Worm (Caenorhabditis elegans) whole organism, early embryonic: ENCODE results near the gene cyp-13A6.

Experiments used
- B0310.2 ChIP-seq: sonication (generic microtip); optimal IDR thresholded peaks from 2 replicates; lab custom pipeline; 2016; ENCODE audit warnings: mild to moderate bottlenecking, missing genetic modification characterization, missing compliant biosample characterization
- F13C5.2 ChIP-seq: sonication (generic microtip); optimal IDR thresholded peaks from 2 replicates; lab custom pipeline; 2017; ENCODE audit warnings: mild to moderate bottlenecking, missing genetic modification characterization, inconsistent platforms, missing compliant biosample characterization
- aly-1 ChIP-seq: sonication (generic microtip); optimal IDR thresholded peaks from 2 replicates; lab custom pipeline; 2016; ENCODE audit warnings: missing genetic modification characterization, missing compliant biosample characterization
- ama-1 ChIP-seq: fragments of 150-350 bp; optimal IDR thresholded peaks from 2 replicates; lab custom pipeline; 2014
- ceh-13 ChIP-seq: fragments of 200-800 bp; sonication (Bioruptor generic); optimal IDR thresholded peaks from 2 replicates; lab custom pipeline; 2018; ENCODE audit warnings: mild to moderate bottlenecking, missing genetic modification characterization, missing compliant biosample characterization
- ceh-36 ChIP-seq: sonication (generic microtip); optimal IDR thresholded peaks from 2 replicates; lab custom pipeline; 2016; ENCODE audit warnings: missing genetic modification characterization, inconsistent platforms, missing compliant biosample characterization
- ets-7 ChIP-seq: sonication (generic microtip); optimal IDR thresholded peaks from 2 replicates; lab custom pipeline; 2016; ENCODE audit warnings: missing genotype, missing genetic modification characterization, missing compliant biosample characterization
- flt-1 ChIP-seq: fragments of 200-800 bp; sonication (Bioruptor generic); IDR thresholded peaks from 2 replicates; pipeline ENCODE4 v1.3.6; 2022; ENCODE audit warnings: missing genetic modification characterization, missing compliant biosample characterization
- hmbx-1 ChIP-seq: sonication (generic microtip); optimal IDR thresholded peaks from 2 replicates; lab custom pipeline; 2016; ENCODE audit warnings: mild to moderate bottlenecking, missing genetic modification characterization, missing compliant biosample characterization
- hmg-4 ChIP-seq: fragments of 200-800 bp; sonication (Bioruptor generic); optimal IDR thresholded peaks from 2 replicates; lab custom pipeline; 2018; ENCODE audit warnings: mild to moderate bottlenecking, missing genetic modification characterization, missing compliant biosample characterization
- hnd-1 ChIP-seq: sonication (generic microtip); optimal IDR thresholded peaks from 2 replicates; lab custom pipeline; 2016; ENCODE audit warnings: missing genetic modification characterization, missing compliant biosample characterization
- pes-1 ChIP-seq: fragments of 200-800 bp; sonication (Bioruptor generic); IDR thresholded peaks from 2 replicates; pipeline ENCODE4 v1.3.6; 2022; ENCODE audit warnings: missing genetic modification reagents, missing genetic modification characterization, missing compliant biosample characterization
- scrt-1 ChIP-seq: fragments of 200-800 bp; sonication (Bioruptor generic); IDR thresholded peaks from 2 replicates; pipeline ENCODE4 v1.3.6; 2022; ENCODE audit warnings: missing genetic modification characterization, missing compliant biosample characterization
- sea-1 ChIP-seq: fragments of 200-800 bp; sonication (Bioruptor generic); conservative IDR thresholded peaks from 2 replicates; pipeline ENCODE4 v1.3.6; 2022; ENCODE audit warnings: missing genetic modification characterization, missing compliant biosample characterization
- tbx-11 ChIP-seq: fragments of 200-800 bp; sonication (Bioruptor generic); IDR thresholded peaks from 2 replicates; pipeline ENCODE4 v1.3.6; 2022; ENCODE audit warnings: missing genetic modification characterization, missing compliant biosample characterization
- tbx-37 ChIP-seq: fragments of 200-800 bp; sonication (Bioruptor generic); conservative IDR thresholded peaks from 2 replicates; pipeline ENCODE4 v1.3.6; 2022; ENCODE audit warnings: missing genetic modification reagents, missing genetic modification characterization, missing compliant biosample characterization
- tra-4 ChIP-seq: sonication (generic microtip); optimal IDR thresholded peaks from 2 replicates; lab custom pipeline; 2017; ENCODE audit warnings: missing genetic modification characterization, missing compliant biosample characterization

cyp-13A6 gene

ce11 chrII:9791185-9791584 is 11.4 kb downstream of the cyp-13A6 start:
- no peak for TF ChIP-seq hmbx-1
- no peak for TF ChIP-seq hnd-1 (tag; lab: Kevin White, UChicago)
- TF ChIP-seq ceh-36 (tag; lab: Kevin White, UChicago), result no peak
- no peak for TF ChIP-seq ama-1
- TF ChIP-seq aly-1 (tag; lab: Kevin White, UChicago), result no peak
- TF ChIP-seq hmg-4 (GFP tag; lab: Kevin White, UChicago), result no peak
- TF ChIP-seq F13C5.2, result no peak
- TF ChIP-seq pes-1 (GFP tag; lab: Robert Waterston, UW), result no peak
- TF ChIP-seq sea-1 (GFP tag; lab: Robert Waterston, UW), result no peak
- TF ChIP-seq flt-1, result no peak
- no peak for TF ChIP-seq tbx-37 (GFP tag; lab: Robert Waterston, UW)
- TF ChIP-seq tbx-11, result no peak
- TF ChIP-seq ceh-13 (GFP tag; lab: Kevin White, UChicago), result no peak
- TF ChIP-seq ets-7 (tag; lab: Kevin White, UChicago), result no peak

DNA sequence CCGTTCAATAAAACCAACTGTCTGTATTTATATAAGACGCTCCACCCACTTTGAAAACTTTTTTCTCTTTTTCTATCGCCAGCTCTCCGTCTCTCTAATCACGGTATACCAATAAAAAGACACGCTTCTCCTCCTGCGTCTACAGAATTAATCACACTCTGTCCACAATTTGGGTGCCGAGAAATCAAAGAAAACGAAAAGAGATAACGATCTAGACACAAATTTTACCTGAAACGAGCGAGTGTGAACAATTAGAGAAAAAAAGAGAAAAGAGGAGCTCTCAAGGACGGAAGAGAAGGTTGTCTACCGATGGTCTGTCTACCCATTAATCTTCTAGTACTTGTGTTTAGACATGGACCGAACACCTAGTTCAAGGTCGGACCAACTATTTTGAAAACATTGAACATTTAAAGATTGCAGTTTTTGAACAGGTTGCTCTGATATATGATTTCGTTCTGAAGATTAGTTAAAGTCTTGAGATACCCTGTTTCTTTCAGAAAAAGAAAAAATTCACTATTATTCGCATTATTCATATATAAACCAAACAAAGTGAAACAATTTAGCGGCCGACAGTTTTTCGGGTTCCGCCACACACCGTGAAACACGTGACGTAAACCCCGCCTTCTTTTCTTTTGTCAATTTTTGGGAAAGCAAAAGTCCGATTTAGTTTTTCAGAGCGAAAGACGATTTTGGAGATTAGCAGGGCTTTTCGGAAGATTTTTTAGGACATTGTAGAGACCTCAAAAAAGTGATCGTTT is 15.0 kb downstream of the cyp-13A6 start, which contains the start of gene cyp-13A2:
Gene cyp-13A2, minus strand, starts transcription at position 235 of the 758 bp plus-strand sequence.
- TF ChIP-seq pes-1 (GFP tag; lab: Robert Waterston, UW) (no peak), hnd-1 (tag; lab: Kevin White, UChicago) (no peak), tbx-11 (no peak), B0310.2 (tag; lab: Kevin White, UChicago) (no peak), F13C5.2 (no peak), tra-4 (tag; lab: Kevin White, UChicago) (no peak), ama-1 (no peak), ceh-36 (tag; lab: Kevin White, UChicago) (no peak), scrt-1 (GFP tag; lab: Robert Waterston, UW) (no peak), flt-1 (no peak), ets-7 (tag; lab: Kevin White, UChicago) (no peak), tbx-37 (GFP tag; lab: Robert Waterston, UW) (no peak), hmg-4 (GFP tag; lab: Kevin White, UChicago) (no peak), ceh-13 (GFP tag; lab: Kevin White, UChicago) (no peak), aly-1 (tag; lab: Kevin White, UChicago) (no peak), hmbx-1 (no peak), sea-1 (GFP tag; lab: Robert Waterston, UW) (no peak)

DNA sequence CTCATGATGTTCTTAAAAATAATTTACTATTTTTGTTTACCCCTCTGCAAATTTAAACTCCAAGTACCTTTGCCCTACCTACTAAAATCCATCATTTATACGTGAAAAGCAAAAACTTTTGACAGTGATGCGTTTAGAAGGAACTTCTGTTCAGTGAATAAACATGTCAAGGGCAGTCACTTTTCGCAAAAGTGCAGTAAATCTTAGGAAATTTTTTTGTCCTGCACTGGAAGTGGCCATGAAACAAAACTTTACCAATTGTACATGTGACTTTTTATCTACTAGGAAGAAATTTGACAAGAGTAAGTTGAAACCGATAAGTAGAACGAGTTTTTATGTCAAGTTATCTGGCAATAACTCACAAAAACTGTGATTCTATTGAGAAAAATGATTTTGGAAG is 16.4 kb downstream of the cyp-13A6 start:
- TF ChIP-seq tbx-37 (GFP tag; lab: Robert Waterston, UW), result no peak
- TF ChIP-seq ceh-36 (tag; lab: Kevin White, UChicago), result no peak
- TF ChIP-seq ama-1, result no peak
- TF ChIP-seq scrt-1 (GFP tag; lab: Robert Waterston, UW), result no peak
- no peak for TF ChIP-seq tra-4 (tag; lab: Kevin White, UChicago)
- TF ChIP-seq ets-7 (tag; lab: Kevin White, UChicago), result no peak
- TF ChIP-seq aly-1 (tag; lab: Kevin White, UChicago), result no peak
- no peak for TF ChIP-seq ceh-13 (GFP tag; lab: Kevin White, UChicago)
- TF ChIP-seq hnd-1 (tag; lab: Kevin White, UChicago), result no peak
- TF ChIP-seq flt-1, result no peak
- TF ChIP-seq hmbx-1, result no peak

ce11 chrII:9782337-9782736 is 20.3 kb downstream of the cyp-13A6 start, which contains the start of gene T10B9.14:
Gene T10B9.14, minus strand, starts transcription at chrII:9782437.
- TF ChIP-seq hnd-1 (tag; lab: Kevin White, UChicago) (no peak), sea-1 (GFP tag; lab: Robert Waterston, UW) (no peak), ama-1 (no peak), tbx-11 (no peak), hmbx-1 (no peak), tbx-37 (GFP tag; lab: Robert Waterston, UW) (no peak), B0310.2 (tag; lab: Kevin White, UChicago) (no peak), ceh-13 (GFP tag; lab: Kevin White, UChicago) (no peak), aly-1 (tag; lab: Kevin White, UChicago) (no peak), F13C5.2 (no peak)

DNA sequence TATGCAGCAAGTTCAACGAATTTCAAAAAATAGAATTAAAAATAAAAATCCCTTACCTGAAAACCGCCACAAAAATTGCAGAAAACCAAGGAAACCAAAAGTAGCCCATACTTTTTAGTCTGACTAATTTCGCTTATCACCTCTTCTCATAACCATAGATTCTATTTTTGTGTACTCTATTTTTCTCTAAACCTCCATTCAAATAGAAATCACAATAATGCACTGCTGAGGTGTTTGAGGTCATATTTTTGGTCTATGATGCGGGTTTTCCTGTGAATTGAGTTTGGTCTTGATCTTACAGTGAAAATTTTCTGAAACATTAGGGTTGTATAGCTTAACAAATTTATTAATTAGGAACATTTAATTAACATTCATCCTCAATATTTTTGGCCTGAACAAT is 20.8 kb downstream of the cyp-13A6 start, which contains the start of gene cyp-13A1:
Gene cyp-13A1, minus strand, starts transcription at position 156 of the 400 bp plus-strand sequence.
- no peak for TF ChIP-seq aly-1 (tag; lab: Kevin White, UChicago)
- no peak for TF ChIP-seq hnd-1 (tag; lab: Kevin White, UChicago)
- no peak for TF ChIP-seq ceh-36 (tag; lab: Kevin White, UChicago)
- no peak for TF ChIP-seq ceh-13 (GFP tag; lab: Kevin White, UChicago)
- no peak for TF ChIP-seq pes-1 (GFP tag; lab: Robert Waterston, UW)
- no peak for TF ChIP-seq B0310.2 (tag; lab: Kevin White, UChicago)
- TF ChIP-seq flt-1, result no peak
- no peak for TF ChIP-seq tbx-11
- no peak for TF ChIP-seq ama-1
- TF ChIP-seq tbx-37 (GFP tag; lab: Robert Waterston, UW), result no peak
- TF ChIP-seq scrt-1 (GFP tag; lab: Robert Waterston, UW), result no peak
- TF ChIP-seq hmbx-1, result no peak
- TF ChIP-seq F13C5.2, result no peak
- no peak for TF ChIP-seq tra-4 (tag; lab: Kevin White, UChicago)
- TF ChIP-seq ets-7 (tag; lab: Kevin White, UChicago), result no peak

- TF ChIP-seq tra-4 (tag; lab: Kevin White, UChicago) (no peak), sea-1 (GFP tag; lab: Robert Waterston, UW) (no peak), ets-7 (tag; lab: Kevin White, UChicago) (no peak), hmbx-1 (no peak), ceh-13 (GFP tag; lab: Kevin White, UChicago) (no peak), flt-1 (no peak), scrt-1 (GFP tag; lab: Robert Waterston, UW) (no peak), F13C5.2 (no peak), tbx-11 (no peak), tbx-37 (GFP tag; lab: Robert Waterston, UW) (no peak), ama-1 (no peak), B0310.2 (tag; lab: Kevin White, UChicago) (no peak), ceh-36 (tag; lab: Kevin White, UChicago) (no peak), pes-1 (GFP tag; lab: Robert Waterston, UW) (no peak), aly-1 (tag; lab: Kevin White, UChicago) (no peak), hmg-4 (GFP tag; lab: Kevin White, UChicago) (no peak), hnd-1 (tag; lab: Kevin White, UChicago) (no peak)
Observed at ce11 chrII:9778495-9778894, 24.1 kb downstream of the cyp-13A6 start.
